Fruit fly (Drosophila melanogaster): ENCODE measurements around the gene Usp39.

Gene Usp39

dm6 chrX:18864483-18865358 is 6.7 kb downstream of the Usp39 start (continued):
- TF ChIP-seq B-H1 (GFP tag; IDR thresholded peaks at IDR 0.05) (no peak), CG10565 (GFP tag; optimal IDR thresholded peaks at IDR 0.05) (no peak), CG4424 (GFP tag; optimal IDR thresholded peaks at IDR 0.05) (no peak), pb (GFP tag; optimal IDR thresholded peaks at IDR 0.05) (no peak), HLH4C (GFP tag; IDR thresholded peaks at IDR 0.05; ENCODE audit: partially characterized antibody) (no peak), CG10543 (GFP tag; optimal IDR thresholded peaks at IDR 0.05) (no peak), kni (GFP tag; optimal IDR thresholded peaks at IDR 0.05) (no peak), CG15514 (GFP tag; optimal IDR thresholded peaks at IDR 0.05) (no peak), CG12942 (GFP tag; optimal IDR thresholded peaks at IDR 0.05) (no peak), crp (GFP tag; optimal IDR thresholded peaks at IDR 0.05) (no peak), CG3163 (GFP tag; optimal IDR thresholded peaks at IDR 0.05) (peak; percentile 44), ro (GFP tag; IDR thresholded peaks at IDR 0.05) (no peak), CG16863 (GFP tag; optimal IDR thresholded peaks at IDR 0.05) (no peak), CG15479 (GFP tag; optimal IDR thresholded peaks at IDR 0.05) (peak; percentile 35), CkIIα-i1 (GFP tag; IDR thresholded peaks at IDR 0.05) (no peak), mam (GFP tag; optimal IDR thresholded peaks at IDR 0.05) (no peak), Max (GFP tag; optimal IDR thresholded peaks at IDR 0.05) (no peak), CG1792 (GFP tag; optimal IDR thresholded peaks at IDR 0.05) (no peak), CG8388 (GFP tag; optimal IDR thresholded peaks at IDR 0.05) (no peak), CG31365 (tag; optimal IDR thresholded peaks at IDR 0.05) (no peak), CG30431 (GFP tag; optimal IDR thresholded peaks at IDR 0.05) (no peak), z (GFP tag; IDR thresholded peaks at IDR 0.05) (peak; percentile 83), CG11398 (GFP tag; optimal IDR thresholded peaks at IDR 0.05) (no peak), yki (optimal IDR thresholded peaks at IDR 0.05) (no peak), CG32532 (GFP tag; IDR thresholded peaks at IDR 0.05) (no peak), pros (GFP tag; optimal IDR thresholded peaks at IDR 0.05) (peak; percentile 28), CG7963 (GFP tag; IDR thresholded peaks at IDR 0.05; ENCODE audit: partially characterized antibody) (no peak), Hmr (GFP tag; optimal IDR thresholded peaks at IDR 0.05) (no peak), Sox100B (GFP tag; optimal IDR thresholded peaks at IDR 0.05) (no peak), bowl (GFP tag; IDR thresholded peaks at IDR 0.05) (no peak), Hey (tag; optimal IDR thresholded peaks at IDR 0.05) (peak; percentile 30), tx (GFP tag; optimal IDR thresholded peaks at IDR 0.05) (no peak)

- TF ChIP-seq ewg (GFP tag; optimal IDR thresholded peaks at IDR 0.05) (peak; percentile 6), Ssrp (tag; optimal IDR thresholded peaks at IDR 0.05) (no peak), CG10462 (GFP tag; optimal IDR thresholded peaks at IDR 0.05) (no peak), nom (GFP tag; optimal IDR thresholded peaks at IDR 0.05) (peak; percentile 81), grn (GFP tag; optimal IDR thresholded peaks at IDR 0.05) (peak; percentile 26), pb (GFP tag; optimal IDR thresholded peaks at IDR 0.05) (no peak), Doc2 (GFP tag; IDR thresholded peaks at IDR 0.05) (no peak), sens (GFP tag) (peak; percentile 3), CG15479 (GFP tag; optimal IDR thresholded peaks at IDR 0.05) (peak; percentile 26), CG4360 (GFP tag; IDR thresholded peaks at IDR 0.05) (peak; percentile 17; the same call in 1 of the 2 replicates), pros (GFP tag; optimal IDR thresholded peaks at IDR 0.05) (peak; percentile 2), D (optimal IDR thresholded peaks at IDR 0.05) (peak; percentile 40), D (GFP tag; optimal IDR thresholded peaks at IDR 0.05) (no peak)
Measured at dm6 chrX:18866289-18866832, 8.4 kb downstream of the Usp39 start.
